Worm (Caenorhabditis elegans) whole organism, mixed stage, embryonic: Measurements from ENCODE around the gene nhr-41.

Experiments used
- M03D4.4 ChIP-seq: sonication (generic microtip); optimal IDR thresholded peaks from 2 replicates; lab custom pipeline; 2017; ENCODE audit warnings: mild to moderate bottlenecking, missing genetic modification characterization, missing compliant biosample characterization
- bed-3 ChIP-seq: fragments of 200-800 bp; sonication (Bioruptor generic); optimal IDR thresholded peaks from 3 replicates; lab custom pipeline; 2018; ENCODE audit warnings: mild to moderate bottlenecking, missing genetic modification characterization, moderate library complexity, missing compliant biosample characterization
- blmp-1 ChIP-seq: fragments of 150-350 bp; optimal IDR thresholded peaks from 2 replicates; lab custom pipeline; 2014; ENCODE audit warnings: missing biosample characterization, missing genetic modification characterization
- ceh-39 ChIP-seq: fragments of 150-350 bp; optimal IDR thresholded peaks from 2 replicates; lab custom pipeline; 2014; ENCODE audit warnings: missing biosample characterization, missing genetic modification characterization
- ceh-43 ChIP-seq: fragments of 200-800 bp; sonication (Bioruptor generic); optimal IDR thresholded peaks from 2 replicates; lab custom pipeline; 2018; ENCODE audit warnings: mild to moderate bottlenecking, missing genetic modification characterization, moderate library complexity, missing compliant biosample characterization
- ceh-83 ChIP-seq: fragments of 200-800 bp; sonication (Bioruptor generic); optimal IDR thresholded peaks from 2 replicates; lab custom pipeline; 2018; ENCODE audit warnings: mild to moderate bottlenecking, missing genetic modification characterization, missing compliant biosample characterization
- ces-1 ChIP-seq: fragments of 150-350 bp; optimal IDR thresholded peaks from 2 replicates; lab custom pipeline; 2014; ENCODE audit warnings: missing biosample characterization, missing genetic modification reagents, missing genetic modification characterization
- cnd-1 ChIP-seq: fragments of 200-800 bp; sonication (Bioruptor generic); optimal IDR thresholded peaks from 2 replicates; lab custom pipeline; 2018; ENCODE audit warnings: mild to moderate bottlenecking, missing genetic modification characterization, missing compliant biosample characterization
- drap-1 ChIP-seq: fragments of 200-800 bp; sonication (Bioruptor generic); optimal IDR thresholded peaks from 3 replicates; lab custom pipeline; 2018; ENCODE audit warnings: mild to moderate bottlenecking, missing genetic modification characterization, missing compliant biosample characterization
- elt-1 ChIP-seq: sonication (generic microtip); optimal IDR thresholded peaks from 2 replicates; lab custom pipeline; 2017; ENCODE audit warnings: missing genetic modification characterization, mild to moderate bottlenecking, missing compliant biosample characterization, antibody characterized with exemption, moderate library complexity, borderline replicate concordance; ENCODE audit not compliant: insufficient read depth
- elt-3 ChIP-seq: fragments of 150-350 bp; optimal IDR thresholded peaks from 2 replicates; lab custom pipeline; 2014; ENCODE audit warnings: missing biosample characterization, missing genetic modification characterization
- flh-1 ChIP-seq: fragments of 200-800 bp; sonication (Bioruptor generic); optimal IDR thresholded peaks from 2 replicates; lab custom pipeline; 2018; ENCODE audit warnings: mild to moderate bottlenecking, missing genetic modification characterization, moderate library complexity, missing compliant biosample characterization
- ham-2 ChIP-seq: fragments of 200-800 bp; sonication (Bioruptor generic); optimal IDR thresholded peaks from 2 replicates; lab custom pipeline; 2018; ENCODE audit warnings: mild to moderate bottlenecking, missing genetic modification characterization, missing compliant biosample characterization
- hlh-1 ChIP-seq: fragments of 150-350 bp; optimal IDR thresholded peaks from 2 replicates; lab custom pipeline; 2014; ENCODE audit warnings: missing biosample characterization, missing genetic modification reagents, missing genetic modification characterization
- lin-13 ChIP-seq: fragments of 150-350 bp; optimal IDR thresholded peaks from 2 replicates; lab custom pipeline; 2014; ENCODE audit warnings: missing biosample characterization, missing genetic modification characterization
- lin-32 ChIP-seq: fragments of 200-800 bp; sonication (Bioruptor generic); optimal IDR thresholded peaks from 2 replicates; lab custom pipeline; 2018; ENCODE audit warnings: mild to moderate bottlenecking, missing genetic modification characterization, missing compliant biosample characterization
- lsy-2 ChIP-seq: fragments of 150-350 bp; optimal IDR thresholded peaks from 2 replicates; lab custom pipeline; 2014; ENCODE audit warnings: missing biosample characterization, missing genetic modification characterization
- mab-5 ChIP-seq: fragments of 150-350 bp; optimal IDR thresholded peaks from 2 replicates; lab custom pipeline; 2014; ENCODE audit warnings: missing biosample characterization, missing genetic modification characterization
- mep-1 ChIP-seq: fragments of 150-350 bp; optimal IDR thresholded peaks from 2 replicates; lab custom pipeline; 2017; ENCODE audit warnings: missing biosample characterization, missing genetic modification reagents, missing genetic modification characterization, inconsistent platforms
- mls-2 ChIP-seq: sonication (generic microtip); optimal IDR thresholded peaks from 2 replicates; lab custom pipeline; 2016; ENCODE audit warnings: mild to moderate bottlenecking, missing genetic modification characterization, moderate library complexity, missing compliant biosample characterization
- nhr-12 ChIP-seq: fragments of 150-350 bp; optimal IDR thresholded peaks from 2 replicates; lab custom pipeline; 2014; ENCODE audit warnings: missing biosample characterization, missing genetic modification characterization
- nhr-2 ChIP-seq: fragments of 150-350 bp; optimal IDR thresholded peaks from 2 replicates; lab custom pipeline; 2014; ENCODE audit warnings: missing biosample characterization, missing genetic modification characterization
- nhr-237 ChIP-seq: fragments of 150-350 bp; optimal IDR thresholded peaks from 2 replicates; lab custom pipeline; 2014; ENCODE audit warnings: missing biosample characterization, missing genetic modification characterization
- nhr-28 ChIP-seq: fragments of 150-350 bp; optimal IDR thresholded peaks from 2 replicates; lab custom pipeline; 2014; ENCODE audit warnings: missing biosample characterization, missing genetic modification characterization
- nhr-76 ChIP-seq: sonication (generic microtip); optimal IDR thresholded peaks from 2 replicates; lab custom pipeline; 2017; ENCODE audit warnings: missing biosample characterization, missing genetic modification characterization
- pha-4 ChIP-seq: fragments of 150-350 bp; optimal IDR thresholded peaks from 2 replicates; lab custom pipeline; 2018; ENCODE audit warnings: missing biosample characterization, missing genetic modification reagents, missing genetic modification characterization
- sem-2 ChIP-seq: fragments of 200-800 bp; sonication (Bioruptor generic); optimal IDR thresholded peaks from 2 replicates; lab custom pipeline; 2018; ENCODE audit warnings: mild to moderate bottlenecking, missing genetic modification characterization, missing compliant biosample characterization
- snpc-4 ChIP-seq: fragments of 150-350 bp; optimal IDR thresholded peaks from 2 replicates; lab custom pipeline; 2014; ENCODE audit warnings: missing biosample characterization, missing genetic modification characterization
- sptf-1 ChIP-seq: sonication (generic microtip); optimal IDR thresholded peaks from 2 replicates; lab custom pipeline; 2017; ENCODE audit warnings: mild to moderate bottlenecking, missing genetic modification characterization, moderate library complexity, missing compliant biosample characterization
- tbx-8 ChIP-seq: fragments of 200-800 bp; sonication (Bioruptor generic); optimal IDR thresholded peaks from 2 replicates; lab custom pipeline; 2018; ENCODE audit warnings: mild to moderate bottlenecking, missing genetic modification characterization, moderate library complexity, missing compliant biosample characterization
- unc-120 ChIP-seq: sonication (generic microtip); optimal IDR thresholded peaks from 2 replicates; lab custom pipeline; 2017; ENCODE audit warnings: missing genetic modification characterization, missing compliant biosample characterization; ENCODE audit not compliant: poor library complexity, severe bottlenecking
- unc-39 ChIP-seq: fragments of 150-350 bp; optimal IDR thresholded peaks from 2 replicates; lab custom pipeline; 2014; ENCODE audit warnings: missing biosample characterization, missing genetic modification characterization
- unc-62 ChIP-seq: fragments of 150-350 bp; optimal IDR thresholded peaks from 2 replicates; lab custom pipeline; 2014; ENCODE audit warnings: missing biosample characterization, missing genetic modification reagents, missing genetic modification characterization
- zip-8 ChIP-seq: fragments of 150-350 bp; optimal IDR thresholded peaks from 2 replicates; lab custom pipeline; 2014; ENCODE audit warnings: missing biosample characterization, missing genetic modification characterization
- ztf-11 ChIP-seq: fragments of 150-350 bp; optimal IDR thresholded peaks from 2 replicates; lab custom pipeline; 2014; ENCODE audit warnings: missing biosample characterization, missing genetic modification characterization

nhr-41 gene

ce11 chrIV:1381596-1382274, 4.3 kb upstream of the nhr-41 start:
- no peak for TF ChIP-seq pha-4 (tag; lab: Kevin White, UChicago)
- no peak for TF ChIP-seq unc-39 (tag; lab: Kevin White, UChicago)
- TF ChIP-seq blmp-1 (tag; lab: Kevin White, UChicago), result no peak
- no peak for TF ChIP-seq elt-1 (tag; lab: Kevin White, UChicago)
- TF ChIP-seq snpc-4, result no peak
- no peak for TF ChIP-seq nhr-76 (tag; lab: Kevin White, UChicago)
- no peak for TF ChIP-seq mab-5 (tag; lab: Kevin White, UChicago)
- TF ChIP-seq lin-13 (tag; lab: Kevin White, UChicago), result no peak
- no peak for TF ChIP-seq bed-3 (GFP tag; lab: Kevin White, UChicago)
- no peak for TF ChIP-seq ces-1 (GFP tag; lab: Kevin White, UChicago)
- no peak for TF ChIP-seq flh-1 (GFP tag; lab: Kevin White, UChicago)
- no peak for TF ChIP-seq hlh-1
- TF ChIP-seq mls-2, result no peak
- TF ChIP-seq lsy-2 (tag; lab: Kevin White, UChicago), result no peak
- TF ChIP-seq ztf-11 (tag; lab: Kevin White, UChicago), result no peak
- no peak for TF ChIP-seq sem-2 (GFP tag; lab: Kevin White, UChicago)
- no peak for TF ChIP-seq ceh-39 (tag; lab: Kevin White, UChicago)
- no peak for TF ChIP-seq nhr-237 (tag; lab: Kevin White, UChicago)
- TF ChIP-seq unc-120 (tag; lab: Kevin White, UChicago), result no peak
- TF ChIP-seq, all 35 proteins: peak for 0

- no peak for TF ChIP-seq ceh-83 (GFP tag; lab: Kevin White, UChicago)
- no peak for TF ChIP-seq ztf-11 (tag; lab: Kevin White, UChicago)
- no peak for TF ChIP-seq nhr-237 (tag; lab: Kevin White, UChicago)
- no peak for TF ChIP-seq nhr-76 (tag; lab: Kevin White, UChicago)
- TF ChIP-seq tbx-8 (GFP tag; lab: Kevin White, UChicago), result no peak
- no peak for TF ChIP-seq unc-39 (tag; lab: Kevin White, UChicago)
- no peak for TF ChIP-seq zip-8
- no peak for TF ChIP-seq hlh-1
- TF ChIP-seq M03D4.4 (tag; lab: Kevin White, UChicago), result no peak
- no peak for TF ChIP-seq pha-4 (tag; lab: Kevin White, UChicago)
- TF ChIP-seq ces-1 (GFP tag; lab: Kevin White, UChicago), result no peak
- no peak for TF ChIP-seq unc-120 (tag; lab: Kevin White, UChicago)
- no peak for TF ChIP-seq flh-1 (GFP tag; lab: Kevin White, UChicago)
- no peak for TF ChIP-seq lin-13 (tag; lab: Kevin White, UChicago)
Measured at ce11 chrIV:1385500-1385899, 515 bp upstream of the nhr-41 start.

- TF ChIP-seq nhr-237 (tag; lab: Kevin White, UChicago) (no peak), lin-13 (tag; lab: Kevin White, UChicago) (peak; percentile 3), mls-2 (peak; percentile 82), hlh-1 (no peak), elt-1 (tag; lab: Kevin White, UChicago) (no peak), blmp-1 (tag; lab: Kevin White, UChicago) (no peak), unc-62 (GFP tag; lab: Kevin White, UChicago) (no peak), tbx-8 (GFP tag; lab: Kevin White, UChicago) (no peak), ceh-39 (tag; lab: Kevin White, UChicago) (no peak), nhr-28 (no peak), flh-1 (GFP tag; lab: Kevin White, UChicago) (peak; percentile 67), lsy-2 (tag; lab: Kevin White, UChicago) (no peak), ztf-11 (tag; lab: Kevin White, UChicago) (no peak), bed-3 (GFP tag; lab: Kevin White, UChicago) (peak; percentile 58), cnd-1 (peak; percentile 81), unc-39 (tag; lab: Kevin White, UChicago) (no peak), mab-5 (tag; lab: Kevin White, UChicago) (no peak), elt-3 (no peak), nhr-2 (no peak), snpc-4 (no peak), mep-1 (tag; lab: Kevin White, UChicago) (no peak), drap-1 (GFP tag; lab: Kevin White, UChicago) (peak; percentile 75), sem-2 (GFP tag; lab: Kevin White, UChicago) (peak; percentile 70), nhr-12 (tag; lab: Kevin White, UChicago) (no peak), nhr-76 (tag; lab: Kevin White, UChicago) (no peak), ceh-83 (GFP tag; lab: Kevin White, UChicago) (peak; percentile 82), sptf-1 (tag; lab: Kevin White, UChicago) (peak; percentile 91), ham-2 (peak; percentile 31), pha-4 (tag; lab: Kevin White, UChicago) (no peak), ceh-43 (GFP tag; lab: Kevin White, UChicago) (peak; percentile 65), ces-1 (GFP tag; lab: Kevin White, UChicago) (peak; percentile 7), unc-120 (tag; lab: Kevin White, UChicago) (peak; percentile 54), lin-32 (GFP tag; lab: Kevin White, UChicago) (peak; percentile 61), M03D4.4 (tag; lab: Kevin White, UChicago) (peak; percentile 81), zip-8 (no peak)
Measured at ce11 chrIV:1388079-1388478, 2.1 kb downstream of the nhr-41 start.
